Worm (Caenorhabditis elegans): ENCODE measurements around the gene flp-19.

The flp-19 gene

ce11 chrX:10631873-10632272, 27.4 kb downstream of the flp-19 start:
- TF ChIP-seq unc-62 (GFP tag; optimal IDR thresholded peaks at IDR 0.05): no peak

ce11 chrX:10635608-10636007, 31.1 kb downstream of the flp-19 start, which contains the start of gene daf-12:
Gene daf-12 (plus strand): TSS chrX:10635908.
- no peak for TF ChIP-seq unc-62 (GFP tag; optimal IDR thresholded peaks at IDR 0.05)

- no peak for TF ChIP-seq unc-62 (GFP tag; optimal IDR thresholded peaks at IDR 0.05)
Measured at ce11 chrX:10637048-10637928, 32.8 kb downstream of the flp-19 start.

ce11 chrX:10639403-10639812, 34.9 kb downstream of the flp-19 start:
- TF ChIP-seq unc-62 (GFP tag; optimal IDR thresholded peaks at IDR 0.05): no peak

ce11 chrX:10640578-10640977, 36.1 kb downstream of the flp-19 start:
- no peak for TF ChIP-seq unc-62 (GFP tag; optimal IDR thresholded peaks at IDR 0.05)

- no peak for TF ChIP-seq unc-62 (GFP tag; optimal IDR thresholded peaks at IDR 0.05)
Measured at ce11 chrX:10645148-10645547, 40.7 kb downstream of the flp-19 start.

ce11 chrX:10647590-10648105, 43.2 kb downstream of the flp-19 start:
- TF ChIP-seq unc-62 (GFP tag; optimal IDR thresholded peaks at IDR 0.05): no peak

ce11 chrX:10650103-10650502, 45.6 kb downstream of the flp-19 start:
- no peak for TF ChIP-seq unc-62 (GFP tag; optimal IDR thresholded peaks at IDR 0.05)

All from whole organism, dauer.